Worm (Caenorhabditis elegans): ENCODE measurements around the gene ncx-2.

DNA sequence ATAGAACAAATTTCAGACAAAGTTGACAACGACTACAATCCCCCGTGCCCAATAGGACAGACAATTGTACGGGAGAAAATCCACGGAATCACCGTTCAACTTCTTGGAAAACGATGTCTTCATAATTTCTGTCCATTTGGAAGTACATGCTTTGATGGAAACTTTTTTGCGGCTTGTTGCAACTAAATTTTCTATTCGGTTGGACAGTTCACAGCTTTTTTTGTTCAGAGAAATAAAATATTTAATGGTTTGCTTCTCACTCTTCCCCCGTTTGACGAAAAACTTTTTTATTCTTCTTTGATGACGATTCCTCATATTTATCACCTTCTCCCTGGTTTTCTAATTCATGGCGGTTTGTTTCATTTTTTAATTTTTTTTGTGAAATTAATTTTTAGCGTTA lies 10.6 kb downstream of the ncx-2 start, which contains the start of gene C10G8.2:
- TF ChIP-seq fos-1 (tag; optimal IDR thresholded peaks at IDR 0.05) (no peak), R02D3.7 (tag; optimal IDR thresholded peaks at IDR 0.05) (no peak), snpc-4 (tag; optimal IDR thresholded peaks at IDR 0.05) (no peak)

All from whole organism, L2 larva.